Worm (Caenorhabditis elegans): ENCODE data around the gene ttr-31.

ttr-31 gene

ce11 chrX:11031047-11031695 lies 22.3 kb upstream of the ttr-31 start (continued):
- TF ChIP-seq C34B4.2 (tag; optimal IDR thresholded peaks at IDR 0.05), result no peak
- TF ChIP-seq jun-1 (tag; optimal IDR thresholded peaks at IDR 0.05), result peak; percentile 86
- TF ChIP-seq efl-3 (GFP tag; optimal IDR thresholded peaks at IDR 0.05), result peak; percentile 78

- no peak for TF ChIP-seq pax-3 (tag; optimal IDR thresholded peaks at IDR 0.05)
- TF ChIP-seq nhr-12 (tag; optimal IDR thresholded peaks at IDR 0.05), result no peak
- no peak for TF ChIP-seq nhr-71 (tag; optimal IDR thresholded peaks at IDR 0.05)
- no peak for TF ChIP-seq jun-1 (tag; optimal IDR thresholded peaks at IDR 0.05)
- no peak for TF ChIP-seq F16B12.6 (tag; optimal IDR thresholded peaks at IDR 0.05)
- no peak for TF ChIP-seq lin-39 (tag; optimal IDR thresholded peaks at IDR 0.05)
- TF ChIP-seq hlh-4 (tag; optimal IDR thresholded peaks at IDR 0.05), result no peak
- TF ChIP-seq ces-1 (GFP tag; optimal IDR thresholded peaks at IDR 0.05), result no peak
- no peak for TF ChIP-seq fkh-8 (tag; optimal IDR thresholded peaks at IDR 0.05)
- no peak for TF ChIP-seq nhr-84 (tag; optimal IDR thresholded peaks at IDR 0.05)
Measured at ce11 chrX:11028617-11029016, 19.8 kb upstream of the ttr-31 start, which contains the start of gene ldb-1. Gene ldb-1, plus strand, starts transcription at chrX:11028917.

DNA sequence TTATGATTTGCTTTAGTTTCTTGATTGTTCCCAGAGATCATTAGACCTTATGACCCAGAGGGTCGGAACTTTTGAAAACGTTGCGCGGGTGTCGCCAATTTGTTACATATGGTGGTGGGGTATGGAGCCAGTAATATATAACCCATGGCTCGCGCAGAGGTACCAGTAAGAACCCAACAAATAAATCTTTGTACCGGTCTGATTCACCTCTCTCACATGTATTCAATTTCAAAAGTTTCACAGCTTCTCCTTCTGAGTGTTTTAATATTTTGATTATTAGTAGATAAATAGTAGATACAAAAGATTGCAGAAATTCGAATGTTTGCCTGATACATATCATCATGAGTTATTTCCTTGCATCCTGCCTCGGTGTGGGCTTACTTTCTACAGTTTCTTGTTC lies 7.2 kb upstream of the ttr-31 start, which contains the start of gene egl-15:
Gene egl-15 (plus strand): TSS at position 301 of the 400 bp plus-strand sequence.
- peak; percentile 31 for TF ChIP-seq dsc-1 (tag; optimal IDR thresholded peaks at IDR 0.05)
- TF ChIP-seq zip-4 (GFP tag; optimal IDR thresholded peaks at IDR 0.05), result no peak
- no peak for TF ChIP-seq lin-35 (GFP tag; optimal IDR thresholded peaks at IDR 0.05)
- TF ChIP-seq swsn-7 (tag; optimal IDR thresholded peaks at IDR 0.05), result no peak
- no peak for TF ChIP-seq efl-1 (optimal IDR thresholded peaks at IDR 0.05)
- TF ChIP-seq efl-1 (GFP tag; optimal IDR thresholded peaks at IDR 0.05 in 1 of 2), result peak in 1 of 2 experiments; percentile 30

- TF ChIP-seq efl-3 (GFP tag; optimal IDR thresholded peaks at IDR 0.05) (no peak), hpl-2 (GFP tag; optimal IDR thresholded peaks at IDR 0.05) (no peak), egl-13 (tag; optimal IDR thresholded peaks at IDR 0.05) (no peak), aly-2 (tag; optimal IDR thresholded peaks at IDR 0.05) (no peak), mdl-1 (tag; optimal IDR thresholded peaks at IDR 0.05) (peak in 1 of 2 experiments; percentile 40), hlh-4 (tag; optimal IDR thresholded peaks at IDR 0.05) (no peak), nhr-20 (tag; optimal IDR thresholded peaks at IDR 0.05) (peak; percentile 48), nhr-71 (tag; optimal IDR thresholded peaks at IDR 0.05) (peak; percentile 47), isw-1 (GFP tag; IDR thresholded peaks at IDR 0.05) (no peak), grh-1 (GFP tag; IDR thresholded peaks at IDR 0.05) (peak; percentile 86), ceh-88 (GFP tag; IDR thresholded peaks at IDR 0.05) (no peak), fkh-4 (tag; optimal IDR thresholded peaks at IDR 0.05; ENCODE audit: borderline replicate concordance) (no peak), ama-1 (optimal IDR thresholded peaks at IDR 0.05) (no peak), ceh-63 (GFP tag; optimal IDR thresholded peaks at IDR 0.05) (no peak), mef-2 (tag; optimal IDR thresholded peaks at IDR 0.05) (no peak), unc-30 (tag; optimal IDR thresholded peaks at IDR 0.05) (no peak), nhr-237 (tag; optimal IDR thresholded peaks at IDR 0.05) (no peak), elt-3 (tag; optimal IDR thresholded peaks at IDR 0.05) (peak in 4 of 6 experiments; percentile 45 to 84 (median 74)), tbx-2 (tag; optimal IDR thresholded peaks at IDR 0.05) (peak; percentile 39), ceh-82 (tag; optimal IDR thresholded peaks at IDR 0.05) (peak in 1 of 3 experiments; percentile 4), efl-1 (optimal IDR thresholded peaks at IDR 0.05) (no peak), efl-1 (GFP tag; optimal IDR thresholded peaks at IDR 0.05 in 1 of 2) (no peak), nhr-85 (tag) (peak; percentile 91), jun-1 (tag; optimal IDR thresholded peaks at IDR 0.05) (no peak), pqm-1 (tag; optimal IDR thresholded peaks at IDR 0.05) (no peak), nhr-77 (tag; optimal IDR thresholded peaks at IDR 0.05) (no peak), fkh-10 (GFP tag; optimal IDR thresholded peaks at IDR 0.05) (no peak), unc-86 (tag; optimal IDR thresholded peaks at IDR 0.05) (no peak), nhr-19 (GFP tag; conservative IDR thresholded peaks at IDR 0.05) (0 out of 2 replicates have a peak, but pooled peaks have one; percentile 13), C34B4.2 (tag; optimal IDR thresholded peaks at IDR 0.05) (no peak), Y116A8C.19 (tag; optimal IDR thresholded peaks at IDR 0.05; ENCODE audit: borderline replicate concordance) (no peak), lin-35 (GFP tag; optimal IDR thresholded peaks at IDR 0.05) (peak in 1 of 2 experiments; percentile 26), dsc-1 (tag; optimal IDR thresholded peaks at IDR 0.05) (no peak), nhr-84 (tag; optimal IDR thresholded peaks at IDR 0.05) (no peak), lsy-2 (tag; optimal IDR thresholded peaks at IDR 0.05) (peak in 1 of 2 experiments; percentile 51)
Measured at ce11 chrX:11014394-11015280, 5.8 kb upstream of the ttr-31 start.
